Worm (Caenorhabditis elegans): ENCODE data around the gene nlp-47.

- TF ChIP-seq ama-1 (optimal IDR thresholded peaks at IDR 0.05): no peak
- TF ChIP-seq pes-1 (GFP tag; IDR thresholded peaks at IDR 0.05): no peak
- no peak for TF ChIP-seq tra-4 (tag; optimal IDR thresholded peaks at IDR 0.05)
Measured at ce11 chrIV:5318835-5319303, 28.2 kb downstream of the nlp-47 start, which contains the start of gene slc-46A.
